Fruit fly (Drosophila melanogaster) whole organism, embryonic: ENCODE results near the gene CCHa2.
A peak's percentile ranks its signal among the peaks of the same experiment; 100 is the strongest.

Experiments
- Atf6 ChIP-seq: fragments of 200-800 bp; sonication (Bioruptor generic); IDR thresholded peaks from 2 replicates; pipeline ENCODE4 v1.3.6; 2022; ENCODE audit warnings: missing biosample characterization, missing genetic modification characterization
- B-H1 ChIP-seq: fragments of 200-800 bp; sonication (Bioruptor generic); IDR thresholded peaks from 3 replicates; pipeline ENCODE4 v1.3.6; 2022; ENCODE audit warnings: missing biosample characterization, missing genetic modification characterization
- CG10431 ChIP-seq: fragments of 200-800 bp; sonication (Bioruptor generic); optimal IDR thresholded peaks from 3 replicates; lab custom pipeline; 2018; ENCODE audit warnings: missing biosample characterization, mild to moderate bottlenecking, missing genetic modification characterization
- CG12744 ChIP-seq: fragments of 200-800 bp; sonication (Bioruptor generic); optimal IDR thresholded peaks from 2 replicates; lab custom pipeline; 2016; ENCODE audit warnings: missing biosample characterization, missing genetic modification characterization
- CG14050 ChIP-seq: fragments of 200-800 bp; sonication (Bioruptor generic); IDR thresholded peaks from 3 replicates; pipeline ENCODE4 v1.3.6; 2022; ENCODE audit warnings: missing biosample characterization, missing genetic modification characterization
- CG14441 ChIP-seq: fragments of 200-800 bp; sonication (Bioruptor generic); IDR thresholded peaks from 2 replicates; pipeline ENCODE4 v1.3.6; 2022; ENCODE audit warnings: missing biosample characterization, missing genetic modification characterization
- CG1602 ChIP-seq: fragments of 200-800 bp; sonication (Bioruptor generic); optimal IDR thresholded peaks from 3 replicates; lab custom pipeline; 2016; ENCODE audit warnings: missing biosample characterization, missing genetic modification characterization
- CG16815 ChIP-seq: fragments of 200-800 bp; sonication (Bioruptor generic); optimal IDR thresholded peaks from 3 replicates; lab custom pipeline; 2017; ENCODE audit warnings: missing biosample characterization, mild to moderate bottlenecking, missing genetic modification characterization
- CG16863 ChIP-seq: fragments of 200-800 bp; sonication (Bioruptor generic); optimal IDR thresholded peaks from 3 replicates; lab custom pipeline; 2016; ENCODE audit warnings: missing biosample characterization, missing genetic modification characterization
- CG18262 ChIP-seq: fragments of 200-800 bp; optimal IDR thresholded peaks from 3 replicates; lab custom pipeline; 2019; ENCODE audit warnings: missing biosample characterization, mild to moderate bottlenecking, missing genetic modification characterization, moderate library complexity
- CG2202 ChIP-seq: fragments of 200-800 bp; sonication (Bioruptor generic); optimal IDR thresholded peaks from 2 replicates; lab custom pipeline; 2018; ENCODE audit warnings: missing biosample characterization, mild to moderate bottlenecking, missing genetic modification characterization
- CG30020 ChIP-seq: fragments of 200-800 bp; optimal IDR thresholded peaks from 2 replicates; lab custom pipeline; 2019; ENCODE audit warnings: missing biosample characterization, mild to moderate bottlenecking, missing genetic modification characterization, moderate library complexity
- CG3847 ChIP-seq: fragments of 200-800 bp; sonication (Bioruptor generic); IDR thresholded peaks from 2 replicates; pipeline ENCODE4 v1.3.6; 2022; ENCODE audit warnings: missing biosample characterization, missing genetic modification characterization
- CG3995 ChIP-seq: fragments of 200-800 bp; sonication (Bioruptor generic); optimal IDR thresholded peaks from 3 replicates; lab custom pipeline; 2016; ENCODE audit warnings: missing biosample characterization, missing genetic modification characterization
- CG42726 ChIP-seq: fragments of 200-800 bp; sonication (Bioruptor generic); IDR thresholded peaks from 2 replicates; pipeline ENCODE4 v1.3.6; 2022; ENCODE audit warnings: missing biosample characterization, missing genetic modification characterization; ENCODE audit not compliant: partially characterized antibody
- CG5245 ChIP-seq: fragments of 200-800 bp; sonication (Bioruptor generic); optimal IDR thresholded peaks from 3 replicates; lab custom pipeline; 2016; ENCODE audit warnings: missing biosample characterization, missing genetic modification characterization
- CG7556 ChIP-seq: fragments of 200-800 bp; sonication (Bioruptor generic); optimal IDR thresholded peaks from 2 replicates; lab custom pipeline; 2017; ENCODE audit warnings: missing biosample characterization, mild to moderate bottlenecking, missing genetic modification characterization
- CG7987 ChIP-seq: fragments of 200-800 bp; sonication (Bioruptor generic); optimal IDR thresholded peaks from 2 replicates; lab custom pipeline; 2018; ENCODE audit warnings: missing biosample characterization, mild to moderate bottlenecking, missing genetic modification characterization, moderate library complexity
- CG8388 ChIP-seq: fragments of 200-800 bp; sonication (Bioruptor generic); optimal IDR thresholded peaks from 2 replicates; lab custom pipeline; 2019; ENCODE audit warnings: missing biosample characterization, mild to moderate bottlenecking, missing genetic modification characterization, moderate library complexity
- CG8765 ChIP-seq: fragments of 200-800 bp; sonication (Bioruptor generic); IDR thresholded peaks from 2 replicates; pipeline ENCODE4 v1.3.6; 2022; ENCODE audit warnings: missing biosample characterization, missing genetic modification characterization
- CG9437 ChIP-seq: fragments of 200-800 bp; sonication (Bioruptor generic); optimal IDR thresholded peaks from 2 replicates; lab custom pipeline; 2018; ENCODE audit warnings: missing biosample characterization, mild to moderate bottlenecking, missing genetic modification characterization
- CG9932 ChIP-seq: fragments of 200-800 bp; sonication (Bioruptor generic); IDR thresholded peaks from 2 replicates; pipeline ENCODE4 v1.3.6; 2022; ENCODE audit warnings: missing biosample characterization, missing genetic modification characterization
- CrebB ChIP-seq: fragments of 200-800 bp; sonication (Bioruptor generic); optimal IDR thresholded peaks from 3 replicates; lab custom pipeline; 2018; ENCODE audit warnings: missing biosample characterization, mild to moderate bottlenecking, missing genetic modification characterization
- D ChIP-seq, 2 experiments: fragments of 200-800 bp in 1 of 2; fragments of >200 bp in 1 of 2; sonication (Bioruptor generic) in 1 of 2; optimal IDR thresholded peaks; 2 replicates in 1 of 2; 3 replicates in 1 of 2; lab custom pipeline; 2017; ENCODE audit warnings: mild to moderate bottlenecking in 1 of 2, missing biosample characterization in 1 of 2, missing genetic modification characterization in 1 of 2, missing genetic modification reagents in 1 of 2
- Dip3 ChIP-seq: fragments of 200-800 bp; sonication (Bioruptor generic); optimal IDR thresholded peaks from 3 replicates; lab custom pipeline; 2016; ENCODE audit warnings: missing biosample characterization, missing genetic modification characterization
- Fer3 ChIP-seq: fragments of 200-800 bp; sonication (Bioruptor generic); optimal IDR thresholded peaks from 2 replicates; lab custom pipeline; 2018; ENCODE audit warnings: missing biosample characterization, mild to moderate bottlenecking, missing genetic modification characterization, moderate library complexity
- H2.0 ChIP-seq: fragments of 200-800 bp; sonication (Bioruptor generic); IDR thresholded peaks from 2 replicates; pipeline ENCODE4 v1.3.6; 2022; ENCODE audit warnings: missing biosample characterization, missing genetic modification characterization
- HHEX ChIP-seq: fragments of 200-800 bp; sonication (Bioruptor generic); optimal IDR thresholded peaks from 3 replicates; lab custom pipeline; 2017; ENCODE audit warnings: missing biosample characterization, mild to moderate bottlenecking, missing genetic modification characterization, missing genetic modification reagents
- MTF-1 ChIP-seq: fragments of 200-800 bp; sonication (Bioruptor generic); optimal IDR thresholded peaks from 2 replicates; lab custom pipeline; 2018; ENCODE audit warnings: missing biosample characterization, mild to moderate bottlenecking, missing genetic modification characterization, borderline replicate concordance
- Nf-YB ChIP-seq: fragments of 200-800 bp; sonication (Bioruptor generic); optimal IDR thresholded peaks from 3 replicates; lab custom pipeline; 2019; ENCODE audit warnings: missing biosample characterization, mild to moderate bottlenecking, missing genetic modification characterization, moderate library complexity
- Rx ChIP-seq: fragments of 200-800 bp; sonication (Bioruptor generic); IDR thresholded peaks from 2 replicates; pipeline ENCODE4 v1.3.6; 2022; ENCODE audit warnings: missing biosample characterization, missing genetic modification characterization
- Sox102F ChIP-seq: fragments of 200-800 bp; sonication (Bioruptor generic); optimal IDR thresholded peaks from 2 replicates; lab custom pipeline; 2018; ENCODE audit warnings: missing biosample characterization, mild to moderate bottlenecking, missing genetic modification characterization, moderate library complexity
- amos ChIP-seq: fragments of 200-800 bp; sonication (Bioruptor generic); IDR thresholded peaks from 2 replicates; pipeline ENCODE4 v1.3.6; 2022; ENCODE audit warnings: missing biosample characterization, missing genetic modification characterization; ENCODE audit not compliant: partially characterized antibody
- bsh ChIP-seq, 2 experiments: fragments of 200-800 bp; sonication (Bioruptor generic); optimal IDR thresholded peaks; 2 replicates each; lab custom pipeline; 2017 to 2018; ENCODE audit warnings: mild to moderate bottlenecking in 2 of 2, missing biosample characterization in 2 of 2, missing genetic modification characterization in 2 of 2, moderate library complexity in 1 of 2
- ci ChIP-seq: fragments of 200-800 bp; sonication (Bioruptor generic); IDR thresholded peaks from 3 replicates; pipeline ENCODE4 v1.3.6; 2022; ENCODE audit warnings: missing biosample characterization, missing genetic modification characterization
- crc ChIP-seq: fragments of 200-800 bp; sonication (Bioruptor generic); optimal IDR thresholded peaks from 2 replicates; lab custom pipeline; 2016; ENCODE audit warnings: missing biosample characterization, missing genetic modification characterization
- dpn ChIP-seq, 2 experiments: fragments of 200-800 bp; sonication (Bioruptor generic); optimal IDR thresholded peaks; 3 replicates each; lab custom pipeline; 2016; ENCODE audit warnings: missing biosample characterization in 2 of 2, missing genetic modification characterization in 2 of 2
- ftz-f1 ChIP-seq: fragments of 200-800 bp; sonication (Bioruptor generic); optimal IDR thresholded peaks from 2 replicates; lab custom pipeline; 2016; ENCODE audit warnings: missing biosample characterization, missing genetic modification characterization
- gro ChIP-seq: fragments of 200-800 bp; sonication (Bioruptor generic); optimal IDR thresholded peaks from 2 replicates; lab custom pipeline; 2016; ENCODE audit warnings: missing biosample characterization, missing genetic modification characterization
- ham ChIP-seq: fragments of 200-800 bp; sonication (Bioruptor generic); IDR thresholded peaks from 2 replicates; pipeline ENCODE4 v1.3.6; 2022; ENCODE audit warnings: missing biosample characterization, missing genetic modification characterization
- nerfin-2 ChIP-seq: fragments of 200-800 bp; sonication (Bioruptor generic); IDR thresholded peaks from 2 replicates; pipeline ENCODE4 v1.3.6; 2022; ENCODE audit warnings: missing biosample characterization, missing genetic modification characterization; ENCODE audit not compliant: partially characterized antibody
- odd ChIP-seq: fragments of 200-800 bp; sonication (Bioruptor generic); optimal IDR thresholded peaks from 2 replicates; lab custom pipeline; 2017; ENCODE audit warnings: missing biosample characterization, mild to moderate bottlenecking, missing genetic modification characterization
- sisA ChIP-seq: fragments of 200-800 bp; sonication (Bioruptor generic); IDR thresholded peaks from 2 replicates; pipeline ENCODE4 v1.3.6; 2022; ENCODE audit warnings: missing biosample characterization, missing genetic modification characterization
- slbo ChIP-seq: fragments of 200-800 bp; sonication (Bioruptor generic); IDR thresholded peaks from 2 replicates; pipeline ENCODE4 v1.3.6; 2022; ENCODE audit warnings: missing biosample characterization, missing genetic modification characterization
- sna ChIP-seq: fragments of 200-800 bp; sonication (Bioruptor generic); IDR thresholded peaks from 2 replicates; pipeline ENCODE4 v1.3.6; 2022; ENCODE audit warnings: missing biosample characterization, missing genetic modification characterization; ENCODE audit not compliant: partially characterized antibody
- trh ChIP-seq: fragments of 200-800 bp; sonication (Bioruptor generic); optimal IDR thresholded peaks from 2 replicates; lab custom pipeline; 2016; ENCODE audit warnings: missing biosample characterization, missing genetic modification characterization
- zf30C ChIP-seq: fragments of 200-800 bp; sonication (Bioruptor generic); optimal IDR thresholded peaks from 3 replicates; lab custom pipeline; 2018; ENCODE audit warnings: missing biosample characterization, mild to moderate bottlenecking, missing genetic modification characterization

The CCHa2 gene

dm6 chr3R:13366561-13367518 is 28.2 kb downstream of the CCHa2 start, which contains the start of gene Elp6 (continued):
- TF ChIP-seq nerfin-2 = no peak
- no peak for TF ChIP-seq CG7987 (GFP tag; lab: Kevin White, UChicago)
- peak; percentile 56 for TF ChIP-seq CG16815
- peak; percentile 74 for TF ChIP-seq H2.0 (GFP tag; lab: Robert Waterston, UW)
- peak; percentile 57 for TF ChIP-seq odd (GFP tag; lab: Kevin White, UChicago)
- peak; percentile 25 for TF ChIP-seq CG3995
- TF ChIP-seq D (optimal IDR thresholded peaks at IDR 0.05; lab: Kevin White, UChicago) = no peak
- TF ChIP-seq D (GFP tag; optimal IDR thresholded peaks at IDR 0.05; lab: Kevin White, UChicago) = no peak
- TF ChIP-seq trh (GFP tag; lab: Kevin White, UChicago) = peak; percentile 33
- peak; percentile 70 for TF ChIP-seq CG9932
- TF ChIP-seq CG30020 = no peak
- TF ChIP-seq CG14441 = peak; percentile 62; the same call in 1 of the 2 replicates
- TF ChIP-seq CG16863 (GFP tag; lab: Kevin White, UChicago) = peak; percentile 44
- no peak for TF ChIP-seq sna (GFP tag; lab: Robert Waterston, UW)
- TF ChIP-seq zf30C (GFP tag; lab: Kevin White, UChicago) = no peak
- TF ChIP-seq slbo (GFP tag; lab: Robert Waterston, UW) = peak; percentile 88
- TF ChIP-seq Fer3 = peak; percentile 65
- peak; percentile 42 to 72 for TF ChIP-seq dpn (GFP tag; optimal IDR thresholded peaks at IDR 0.05; lab: Kevin White, UChicago)
- peak; percentile 50; the same call in 1 of the 2 replicates for TF ChIP-seq Atf6 (GFP tag; lab: Robert Waterston, UW)
- TF ChIP-seq CG1602 (GFP tag; lab: Kevin White, UChicago) = peak; percentile 67
- peak; percentile 18; the same call in 1 of the 3 replicates for TF ChIP-seq CG14050 (GFP tag; lab: Robert Waterston, UW)
- TF ChIP-seq ci = peak; percentile 6; the same call in 1 of the 3 replicates
- peak; percentile 0 for TF ChIP-seq Nf-YB
- peak; percentile 89 for TF ChIP-seq CG7556
- TF ChIP-seq amos = no peak
- TF ChIP-seq sisA (GFP tag; lab: Robert Waterston, UW) = peak; percentile 63; the same call in 1 of the 2 replicates
- TF ChIP-seq crc (GFP tag; lab: Kevin White, UChicago) = peak; percentile 35
- TF ChIP-seq CG8765 (GFP tag; lab: Robert Waterston, UW) = no peak
- TF ChIP-seq HHEX = peak; percentile 71
- TF ChIP-seq Dip3 (GFP tag; lab: Kevin White, UChicago) = peak; percentile 47
- peak; percentile 36 for TF ChIP-seq CG8388 (GFP tag; lab: Kevin White, UChicago)
- TF ChIP-seq CG18262 = peak; percentile 62
- peak; percentile 32; the same call in 1 of the 2 replicates for TF ChIP-seq CG3847 (GFP tag; lab: Robert Waterston, UW)
- TF ChIP-seq ftz-f1 = no peak
- peak; percentile 46; the same call in 2 of the 3 replicates for TF ChIP-seq B-H1 (GFP tag; lab: Robert Waterston, UW)
- peak; percentile 27 for TF ChIP-seq CG5245 (GFP tag; lab: Kevin White, UChicago)
- TF ChIP-seq CrebB (tag; lab: Kevin White, UChicago) = no peak
- TF ChIP-seq Sox102F = peak; percentile 69
- TF ChIP-seq CG12744 (GFP tag; lab: Kevin White, UChicago) = peak; percentile 51
- peak; percentile 71 for TF ChIP-seq CG10431 (GFP tag; lab: Kevin White, UChicago)
- TF ChIP-seq CG9437 (GFP tag; lab: Kevin White, UChicago) = peak; percentile 75
- TF ChIP-seq ham = no peak
- TF ChIP-seq CG42726 (GFP tag; lab: Robert Waterston, UW) = no peak
- TF ChIP-seq CG2202 = no peak
- TF ChIP-seq Rx (GFP tag; lab: Robert Waterston, UW) = peak; percentile 48
- TF ChIP-seq MTF-1 (GFP tag; lab: Kevin White, UChicago) = no peak
- peak; percentile 19 to 24 for TF ChIP-seq bsh (GFP tag; optimal IDR thresholded peaks at IDR 0.05; lab: Kevin White, UChicago)
- TF ChIP-seq gro (GFP tag; lab: Kevin White, UChicago) = peak; percentile 44
